Worm (Caenorhabditis elegans) whole organism, young adult: ENCODE results near the gene ugt-61.
A peak's percentile ranks its signal among the peaks of the same experiment; 100 is the strongest.

Experiments
- F22D6.2 ChIP-seq: sonication (generic microtip); optimal IDR thresholded peaks from 2 replicates; lab custom pipeline; 2016; ENCODE audit warnings: mild to moderate bottlenecking, missing genetic modification characterization, missing compliant biosample characterization
- F23B12.7 ChIP-seq: sonication (generic microtip); optimal IDR thresholded peaks from 2 replicates; lab custom pipeline; 2017; ENCODE audit warnings: missing genetic modification characterization, mild to moderate bottlenecking, missing compliant biosample characterization, antibody characterized with exemption, moderate library complexity; ENCODE audit not compliant: insufficient read depth
- F33H1.4 ChIP-seq: fragments of 200-800 bp; sonication (Bioruptor generic); IDR thresholded peaks from 2 replicates; pipeline ENCODE4 v1.3.6; 2022; ENCODE audit warnings: missing genetic modification reagents, missing genetic modification characterization, missing compliant biosample characterization
- F49E8.2 ChIP-seq: sonication (generic microtip); optimal IDR thresholded peaks from 3 replicates; lab custom pipeline; 2017; ENCODE audit warnings: missing genetic modification characterization, mild to moderate bottlenecking, missing compliant biosample characterization, antibody characterized with exemption, moderate library complexity; ENCODE audit not compliant: insufficient read depth
- F52B5.7 ChIP-seq: sonication (generic microtip); optimal IDR thresholded peaks from 2 replicates; lab custom pipeline; 2016; ENCODE audit warnings: mild to moderate bottlenecking, missing genetic modification characterization, missing compliant biosample characterization
- F57A8.1 ChIP-seq: fragments of 200-800 bp; sonication (Bioruptor generic); optimal IDR thresholded peaks from 2 replicates; lab custom pipeline; 2018; ENCODE audit warnings: mild to moderate bottlenecking, missing genetic modification characterization, moderate library complexity, missing compliant biosample characterization
- K11D2.4 ChIP-seq: fragments of 200-800 bp; sonication (Bioruptor generic); IDR thresholded peaks from 2 replicates; pipeline ENCODE4 v1.3.6; 2022; ENCODE audit warnings: missing genetic modification reagents, missing genetic modification characterization, missing compliant biosample characterization
- ZK185.1 ChIP-seq: sonication (generic microtip); optimal IDR thresholded peaks from 2 replicates; lab custom pipeline; 2016; ENCODE audit warnings: mild to moderate bottlenecking, missing genetic modification characterization, missing compliant biosample characterization; ENCODE audit not compliant: poor library complexity, severe bottlenecking
- akir-1 ChIP-seq: fragments of 200-800 bp; sonication (Bioruptor generic); optimal IDR thresholded peaks from 2 replicates; lab custom pipeline; 2018; ENCODE audit warnings: mild to moderate bottlenecking, missing genetic modification characterization, moderate library complexity, missing compliant biosample characterization
- aptf-2 ChIP-seq: fragments of 200-800 bp; sonication (Bioruptor generic); conservative IDR thresholded peaks from 2 replicates; pipeline ENCODE4 v1.3.6; 2022; ENCODE audit warnings: missing genetic modification reagents, missing genetic modification characterization, missing compliant biosample characterization
- atf-7 ChIP-seq: sonication (generic microtip); optimal IDR thresholded peaks from 2 replicates; lab custom pipeline; 2017; ENCODE audit warnings: mild to moderate bottlenecking, missing genetic modification characterization, missing compliant biosample characterization
- attf-3 ChIP-seq: fragments of 200-800 bp; sonication (Bioruptor generic); conservative IDR thresholded peaks from 2 replicates; pipeline ENCODE4 v1.3.6; 2022; ENCODE audit warnings: missing genetic modification reagents, missing genetic modification characterization, missing compliant biosample characterization
- attf-5 ChIP-seq: fragments of 200-800 bp; sonication (Bioruptor generic); optimal IDR thresholded peaks from 2 replicates; lab custom pipeline; 2018; ENCODE audit warnings: mild to moderate bottlenecking, missing genetic modification characterization, missing compliant biosample characterization
- chd-7 ChIP-seq: sonication (generic microtip); optimal IDR thresholded peaks from 2 replicates; lab custom pipeline; 2016; ENCODE audit warnings: mild to moderate bottlenecking, missing genetic modification characterization, moderate library complexity, missing compliant biosample characterization
- dox-1 ChIP-seq: fragments of 200-800 bp; sonication (Bioruptor generic); IDR thresholded peaks from 2 replicates; pipeline ENCODE4 v1.3.6; 2022; ENCODE audit warnings: missing genetic modification reagents, missing genetic modification characterization, missing compliant biosample characterization
- dpff-1 ChIP-seq: sonication (generic microtip); optimal IDR thresholded peaks from 2 replicates; lab custom pipeline; 2017; ENCODE audit warnings: mild to moderate bottlenecking, missing genetic modification characterization, missing compliant biosample characterization
- dpl-1 ChIP-seq: fragments of 150-350 bp; optimal IDR thresholded peaks from 2 replicates; lab custom pipeline; 2014; ENCODE audit warnings: missing biosample characterization, missing genetic modification reagents, missing genetic modification characterization
- ekl-4 ChIP-seq: fragments of 200-800 bp; sonication (Bioruptor generic); IDR thresholded peaks from 2 replicates; pipeline ENCODE4 v1.3.6; 2022; ENCODE audit warnings: missing genetic modification reagents, missing genetic modification characterization, missing compliant biosample characterization
- ets-4 ChIP-seq: fragments of 200-800 bp; sonication (Bioruptor generic); optimal IDR thresholded peaks from 2 replicates; lab custom pipeline; 2018; ENCODE audit warnings: mild to moderate bottlenecking, missing genetic modification characterization, missing compliant biosample characterization
- fkh-3 ChIP-seq: sonication (generic microtip); optimal IDR thresholded peaks from 2 replicates; lab custom pipeline; 2016; ENCODE audit warnings: mild to moderate bottlenecking, missing genetic modification characterization, missing compliant biosample characterization
- gei-17 ChIP-seq: fragments of 200-800 bp; sonication (Bioruptor generic); optimal IDR thresholded peaks from 2 replicates; lab custom pipeline; 2018; ENCODE audit warnings: mild to moderate bottlenecking, missing genetic modification characterization, missing compliant biosample characterization
- him-1 ChIP-seq: sonication (generic microtip); optimal IDR thresholded peaks from 2 replicates; lab custom pipeline; 2016; ENCODE audit warnings: missing genotype, missing genetic modification reagents, missing genetic modification characterization, missing compliant biosample characterization
- hlh-26 ChIP-seq: fragments of 200-800 bp; sonication (Bioruptor generic); conservative IDR thresholded peaks from 2 replicates; pipeline ENCODE4 v1.3.6; 2022; ENCODE audit warnings: missing genetic modification reagents, missing genetic modification characterization, missing compliant biosample characterization
- madf-10 ChIP-seq: sonication (generic microtip); optimal IDR thresholded peaks from 2 replicates; lab custom pipeline; 2016; ENCODE audit warnings: mild to moderate bottlenecking, missing genetic modification characterization, missing compliant biosample characterization
- madf-3 ChIP-seq: fragments of 200-800 bp; sonication (Bioruptor generic); IDR thresholded peaks from 2 replicates; pipeline ENCODE4 v1.3.6; 2022; ENCODE audit warnings: missing genetic modification reagents, missing genetic modification characterization, missing compliant biosample characterization
- madf-6 ChIP-seq: fragments of 200-800 bp; sonication (Bioruptor generic); IDR thresholded peaks from 2 replicates; pipeline ENCODE4 v1.3.6; 2022; ENCODE audit warnings: missing genetic modification reagents, missing genetic modification characterization, missing compliant biosample characterization
- madf-8 ChIP-seq: fragments of 200-800 bp; sonication (Bioruptor generic); conservative IDR thresholded peaks from 2 replicates; pipeline ENCODE4 v1.3.6; 2022; ENCODE audit warnings: missing genetic modification reagents, missing genetic modification characterization, missing compliant biosample characterization
- nfya-1 ChIP-seq: sonication (generic microtip); optimal IDR thresholded peaks from 2 replicates; lab custom pipeline; 2017; ENCODE audit warnings: antibody characterized with exemption, missing compliant biosample characterization, missing genetic modification characterization, borderline replicate concordance; ENCODE audit not compliant: insufficient read depth
- nfyb-1 ChIP-seq: fragments of 200-800 bp; sonication (Bioruptor generic); IDR thresholded peaks from 2 replicates; pipeline ENCODE4 v1.3.6; 2022; ENCODE audit warnings: missing genetic modification reagents, missing genetic modification characterization, missing compliant biosample characterization
- nhr-120 ChIP-seq: fragments of 200-800 bp; sonication (Bioruptor generic); IDR thresholded peaks from 2 replicates; pipeline ENCODE4 v1.3.6; 2022; ENCODE audit warnings: missing genetic modification characterization, missing compliant biosample characterization
- nhr-80 ChIP-seq: sonication (generic microtip); optimal IDR thresholded peaks from 2 replicates; lab custom pipeline; 2016; ENCODE audit warnings: missing genetic modification characterization, missing compliant biosample characterization
- rpc-1 ChIP-seq, 2 experiments: fragments of 150-350 bp in 1 of 2; sonication (generic microtip) in 1 of 2; optimal IDR thresholded peaks; 2 replicates each; lab custom pipeline; 2014 to 2018; ENCODE audit warnings: missing biosample characterization in 1 of 2, missing genetic modification characterization in 1 of 2, missing genetic modification reagents in 1 of 2, missing genotype in 1 of 2
- sdz-38 ChIP-seq: sonication (generic microtip); optimal IDR thresholded peaks from 2 replicates; lab custom pipeline; 2016; ENCODE audit warnings: missing genotype, missing genetic modification characterization, missing compliant biosample characterization
- snpc-3.4 ChIP-seq: sonication (generic microtip); optimal IDR thresholded peaks from 2 replicates; lab custom pipeline; 2017; ENCODE audit warnings: missing genetic modification characterization, mild to moderate bottlenecking, missing compliant biosample characterization, antibody characterized with exemption, moderate library complexity, missing genotype, missing genetic modification reagents
- tbx-9 ChIP-seq: sonication (generic microtip); optimal IDR thresholded peaks from 2 replicates; lab custom pipeline; 2016; ENCODE audit warnings: borderline replicate concordance, missing genetic modification characterization, inconsistent platforms, missing compliant biosample characterization
- tlf-1 ChIP-seq: fragments of 200-800 bp; sonication (Bioruptor generic); optimal IDR thresholded peaks from 2 replicates; lab custom pipeline; 2018; ENCODE audit warnings: mild to moderate bottlenecking, missing genetic modification characterization, missing compliant biosample characterization
- unc-130 ChIP-seq: sonication (generic microtip); optimal IDR thresholded peaks from 2 replicates; lab custom pipeline; 2016; ENCODE audit warnings: missing genetic modification reagents, missing genetic modification characterization, missing compliant biosample characterization
- xnd-1 ChIP-seq: sonication (generic microtip); optimal IDR thresholded peaks from 2 replicates; lab custom pipeline; 2016; ENCODE audit warnings: missing genotype, missing genetic modification reagents, missing genetic modification characterization, missing compliant biosample characterization
- ztf-22 ChIP-seq: fragments of 200-800 bp; sonication (Bioruptor generic); optimal IDR thresholded peaks from 2 replicates; lab custom pipeline; 2018; ENCODE audit warnings: mild to moderate bottlenecking, missing genetic modification characterization, moderate library complexity, missing compliant biosample characterization
- ztf-25 ChIP-seq: fragments of 200-800 bp; sonication (Bioruptor generic); IDR thresholded peaks from 2 replicates; pipeline ENCODE4 v1.3.6; 2022; ENCODE audit warnings: missing genetic modification reagents, missing genetic modification characterization, missing compliant biosample characterization
- ztf-26 ChIP-seq: sonication (generic microtip); optimal IDR thresholded peaks from 2 replicates; lab custom pipeline; 2017; ENCODE audit warnings: missing genetic modification characterization, missing compliant biosample characterization
- ztf-3 ChIP-seq: fragments of 200-800 bp; sonication (Bioruptor generic); optimal IDR thresholded peaks from 2 replicates; lab custom pipeline; 2018; ENCODE audit warnings: mild to moderate bottlenecking, missing genetic modification characterization, missing compliant biosample characterization

Gene ugt-61

ce11 chrV:4731154-4731961, 10.9 kb upstream of the ugt-61 start, which contains the start of gene F39G3.3 (continued):
- TF ChIP-seq fkh-3 (tag; lab: Kevin White, UChicago) (no peak), madf-3 (no peak), F57A8.1 (no peak), akir-1 (GFP tag; lab: Kevin White, UChicago) (no peak), F33H1.4 (peak; percentile 88), dpff-1 (tag; lab: Kevin White, UChicago) (no peak), sdz-38 (tag; lab: Kevin White, UChicago) (no peak), ZK185.1 (tag; lab: Kevin White, UChicago) (peak; percentile 73), gei-17 (GFP tag; lab: Kevin White, UChicago) (no peak), ekl-4 (GFP tag; lab: Robert Waterston, UW) (peak; percentile 52; the same call in 1 of the 2 replicates), attf-3 (GFP tag; lab: Robert Waterston, UW) (no peak), tbx-9 (no peak), F49E8.2 (tag; lab: Kevin White, UChicago) (peak; percentile 25), F22D6.2 (tag; lab: Kevin White, UChicago) (no peak), nfyb-1 (GFP tag; lab: Robert Waterston, UW) (no peak), attf-5 (GFP tag; lab: Kevin White, UChicago) (peak; percentile 38), nfya-1 (tag; lab: Kevin White, UChicago) (no peak), dox-1 (GFP tag; lab: Robert Waterston, UW) (peak; percentile 89), ets-4 (no peak), xnd-1 (tag; lab: Kevin White, UChicago) (peak; percentile 97), tlf-1 (GFP tag; lab: Kevin White, UChicago) (peak; percentile 65), atf-7 (tag; lab: Kevin White, UChicago) (no peak), dpl-1 (GFP tag; lab: Kevin White, UChicago) (peak; percentile 71), chd-7 (tag; lab: Kevin White, UChicago) (no peak), unc-130 (GFP tag; lab: Kevin White, UChicago) (peak; percentile 76), hlh-26 (GFP tag; lab: Robert Waterston, UW) (no peak), nhr-120 (no peak), madf-10 (peak; percentile 32), rpc-1 (optimal IDR thresholded peaks at IDR 0.05; lab: Kevin White, UChicago) (peak; percentile 45), rpc-1 (tag; optimal IDR thresholded peaks at IDR 0.05; lab: Kevin White, UChicago) (no peak), ztf-26 (tag; lab: Kevin White, UChicago) (no peak), nhr-80 (tag; lab: Kevin White, UChicago) (peak; percentile 32), K11D2.4 (GFP tag; lab: Robert Waterston, UW) (no peak), madf-8 (GFP tag; lab: Robert Waterston, UW) (peak; percentile 84), ztf-3 (no peak), him-1 (tag; lab: Kevin White, UChicago) (peak; percentile 71), snpc-3.4 (no peak), F23B12.7 (tag; lab: Kevin White, UChicago) (peak; percentile 46), F52B5.7 (tag; lab: Kevin White, UChicago) (no peak), madf-6 (peak; percentile 97), aptf-2 (GFP tag; lab: Robert Waterston, UW) (no peak), ztf-22 (GFP tag; lab: Kevin White, UChicago) (no peak), ztf-25 (GFP tag; lab: Robert Waterston, UW) (no peak)
